Fruit fly (Drosophila melanogaster): ENCODE results near the gene CG46394.

The CG46394 gene

DNA sequence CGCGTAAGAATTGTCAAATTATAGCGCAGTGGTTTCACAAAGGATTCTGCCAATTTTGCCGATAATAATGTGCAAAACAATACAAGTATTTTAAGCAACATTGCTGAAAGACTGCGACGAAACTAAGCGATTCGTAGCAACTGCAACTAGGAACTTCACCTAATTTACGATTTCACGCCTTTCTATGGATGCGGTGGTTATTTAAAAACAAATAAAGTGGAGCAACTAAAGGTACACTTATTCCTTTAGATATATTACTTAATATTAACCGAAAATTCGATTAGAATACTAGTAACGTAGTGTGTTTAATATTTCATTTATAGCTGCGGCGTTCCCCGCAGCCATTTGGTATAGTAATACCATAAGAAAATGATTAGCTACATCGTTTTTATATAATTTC lies 45.8 kb downstream of the CG46394 start, which contains the start of gene CG6071:
Gene CG6071, minus strand, starts transcription at position 101 of the 400 bp plus-strand sequence.
- TF ChIP-seq CG8478 (optimal IDR thresholded peaks at IDR 0.05) (no peak), usp (GFP tag; optimal IDR thresholded peaks at IDR 0.05) (no peak), Dll (optimal IDR thresholded peaks at IDR 0.05) (no peak), EcR (GFP tag; optimal IDR thresholded peaks at IDR 0.05) (no peak), pan (optimal IDR thresholded peaks at IDR 0.05) (no peak), psq (optimal IDR thresholded peaks at IDR 0.05) (no peak)

DNA sequence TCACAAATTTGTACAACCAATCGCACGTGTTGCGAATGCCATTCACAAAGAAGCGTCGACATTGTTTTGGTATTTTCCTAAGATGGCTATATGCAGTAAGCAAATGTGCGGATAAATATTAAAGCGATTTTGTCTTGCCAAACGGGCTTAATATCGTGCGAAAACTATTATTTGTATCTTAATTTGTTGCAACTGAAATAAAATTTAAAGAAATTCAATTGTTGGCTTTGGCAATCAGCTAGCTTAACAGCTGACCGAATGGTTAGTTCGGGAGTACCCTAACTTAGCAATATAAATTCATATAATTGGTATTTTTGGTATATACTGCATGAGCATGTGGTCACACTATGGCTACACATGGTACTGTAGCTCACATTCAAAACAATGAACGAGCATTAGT lies 48.2 kb downstream of the CG46394 start, which contains the start of the genes RIOK1 and Polr3H:
Gene RIOK1, minus strand, starts transcription at position 65 of the 400 bp plus-strand sequence.
Gene Polr3H, plus strand, starts transcription at position 347 of the 400 bp plus-strand sequence.
- TF ChIP-seq Dll (optimal IDR thresholded peaks at IDR 0.05) = no peak
- TF ChIP-seq usp (GFP tag; optimal IDR thresholded peaks at IDR 0.05) = no peak
- no peak for TF ChIP-seq EcR (GFP tag; optimal IDR thresholded peaks at IDR 0.05)
- TF ChIP-seq pan (optimal IDR thresholded peaks at IDR 0.05) = no peak
- no peak for TF ChIP-seq CG8478 (optimal IDR thresholded peaks at IDR 0.05)
- no peak for TF ChIP-seq psq (optimal IDR thresholded peaks at IDR 0.05)

All from whole organism.